Fruit fly (Drosophila melanogaster) whole organism, prepupa: ENCODE results near the gene y.

Experiments used
- CG10631 ChIP-seq: fragments of 200-800 bp; sonication (Bioruptor generic); optimal IDR thresholded peaks from 2 replicates; lab custom pipeline; 2016; ENCODE audit warnings: missing biosample characterization, missing genetic modification characterization
- CG10669 ChIP-seq: fragments of 200-800 bp; sonication (Bioruptor generic); optimal IDR thresholded peaks from 3 replicates; lab custom pipeline; 2018; ENCODE audit warnings: missing biosample characterization, mild to moderate bottlenecking, missing genetic modification characterization, moderate library complexity
- CG11294 ChIP-seq: fragments of 200-800 bp; sonication (Bioruptor generic); IDR thresholded peaks from 2 replicates; pipeline ENCODE4 v1.3.6; 2022; ENCODE audit warnings: missing biosample characterization, missing genetic modification characterization
- CG11902 ChIP-seq: fragments of 200-800 bp; sonication (Bioruptor generic); optimal IDR thresholded peaks from 3 replicates; lab custom pipeline; 2016; ENCODE audit warnings: missing biosample characterization, missing genetic modification characterization
- CG15336 ChIP-seq: fragments of 200-800 bp; sonication (Bioruptor generic); IDR thresholded peaks from 2 replicates; pipeline ENCODE4 v1.3.6; 2022; ENCODE audit warnings: missing biosample characterization, missing genetic modification characterization
- CG16779 ChIP-seq: fragments of 200-800 bp; sonication (Bioruptor generic); optimal IDR thresholded peaks from 3 replicates; lab custom pipeline; 2017; ENCODE audit warnings: missing biosample characterization, mild to moderate bottlenecking, missing genetic modification characterization
- CG31627 ChIP-seq: fragments of 200-800 bp; sonication (Bioruptor generic); optimal IDR thresholded peaks from 3 replicates; lab custom pipeline; 2016; ENCODE audit warnings: missing biosample characterization, missing genetic modification characterization
- CG34406 ChIP-seq: fragments of 200-800 bp; sonication (Bioruptor generic); optimal IDR thresholded peaks from 3 replicates; lab custom pipeline; 2016; ENCODE audit warnings: missing biosample characterization, missing genetic modification characterization
- CG3919 ChIP-seq: fragments of 200-800 bp; sonication (Bioruptor generic); optimal IDR thresholded peaks from 3 replicates; lab custom pipeline; 2016; ENCODE audit warnings: missing biosample characterization, missing genetic modification characterization
- CG6163 ChIP-seq: fragments of 200-800 bp; sonication (Bioruptor generic); IDR thresholded peaks from 3 replicates; pipeline ENCODE4 v1.3.6; 2022; ENCODE audit warnings: missing biosample characterization, missing genetic modification characterization
- CG6276 ChIP-seq: fragments of 200-800 bp; sonication (Bioruptor generic); optimal IDR thresholded peaks from 2 replicates; lab custom pipeline; 2017; ENCODE audit warnings: missing biosample characterization, mild to moderate bottlenecking, missing genetic modification characterization
- CG6792 ChIP-seq: fragments of 200-800 bp; sonication (Bioruptor generic); optimal IDR thresholded peaks from 3 replicates; lab custom pipeline; 2016; ENCODE audit warnings: missing biosample characterization, missing genetic modification characterization
- CG6808 ChIP-seq: fragments of 200-800 bp; sonication (Bioruptor generic); optimal IDR thresholded peaks from 3 replicates; lab custom pipeline; 2017; ENCODE audit warnings: missing biosample characterization, missing genetic modification characterization, mild to moderate bottlenecking, moderate library complexity, missing genetic modification reagents
- CG6854 ChIP-seq: fragments of 200-800 bp; sonication (Bioruptor generic); optimal IDR thresholded peaks from 2 replicates; lab custom pipeline; 2017; ENCODE audit warnings: missing biosample characterization, mild to moderate bottlenecking, missing genetic modification characterization
- CG7368 ChIP-seq: fragments of 200-800 bp; sonication (Bioruptor generic); optimal IDR thresholded peaks from 3 replicates; lab custom pipeline; 2016; ENCODE audit warnings: missing biosample characterization, missing genetic modification characterization
- CG8119 ChIP-seq: fragments of 200-800 bp; sonication (Bioruptor generic); IDR thresholded peaks from 3 replicates; pipeline ENCODE4 v1.3.6; 2022; ENCODE audit warnings: missing biosample characterization, missing genetic modification characterization
- CG8319 ChIP-seq: fragments of 200-800 bp; sonication (Bioruptor generic); optimal IDR thresholded peaks from 3 replicates; lab custom pipeline; 2016; ENCODE audit warnings: missing biosample characterization, missing genetic modification characterization
- CG8632 ChIP-seq: fragments of 200-800 bp; sonication (Bioruptor generic); optimal IDR thresholded peaks from 3 replicates; lab custom pipeline; 2016; ENCODE audit warnings: missing biosample characterization, missing genetic modification characterization
- CG9139 ChIP-seq: fragments of 200-800 bp; sonication (Bioruptor generic); optimal IDR thresholded peaks from 3 replicates; lab custom pipeline; 2017; ENCODE audit warnings: missing biosample characterization, mild to moderate bottlenecking, missing genetic modification characterization
- Eip75B ChIP-seq: fragments of 200-800 bp; sonication (Bioruptor generic); optimal IDR thresholded peaks from 3 replicates; lab custom pipeline; 2016; ENCODE audit warnings: missing biosample characterization, missing genetic modification characterization
- Eip78C ChIP-seq: fragments of 200-800 bp; sonication (Bioruptor generic); peaks from one replicate; lab custom pipeline; 2016; ENCODE audit warnings: missing biosample characterization, missing genetic modification characterization
- Eip93F ChIP-seq: fragments of 200-800 bp; sonication (Bioruptor generic); optimal IDR thresholded peaks from 2 replicates; lab custom pipeline; 2016; ENCODE audit warnings: missing biosample characterization, mild to moderate bottlenecking, missing genetic modification characterization
- Ets21C ChIP-seq: fragments of 200-800 bp; sonication (Bioruptor generic); optimal IDR thresholded peaks from 3 replicates; lab custom pipeline; 2016; ENCODE audit warnings: missing biosample characterization, missing genetic modification characterization
- Hr38 ChIP-seq: sonication (Bioruptor generic); optimal IDR thresholded peaks from 2 replicates; lab custom pipeline; 2016; ENCODE audit warnings: missing biosample characterization, missing genetic modification characterization
- Hr4 ChIP-seq: fragments of 200-800 bp; sonication (Bioruptor generic); optimal IDR thresholded peaks from 3 replicates; lab custom pipeline; 2016; ENCODE audit warnings: missing biosample characterization, missing genetic modification characterization
- Lpt ChIP-seq: fragments of 200-800 bp; sonication (Bioruptor generic); optimal IDR thresholded peaks from 3 replicates; lab custom pipeline; 2016; ENCODE audit warnings: missing biosample characterization, missing genetic modification characterization
- OdsH ChIP-seq: fragments of 200-800 bp; sonication (Bioruptor generic); optimal IDR thresholded peaks from 3 replicates; lab custom pipeline; 2016; ENCODE audit warnings: missing biosample characterization, missing genetic modification characterization
- Sox102F ChIP-seq: fragments of 200-800 bp; sonication (Bioruptor generic); optimal IDR thresholded peaks from 2 replicates; lab custom pipeline; 2016; ENCODE audit warnings: missing biosample characterization, mild to moderate bottlenecking, missing genetic modification characterization
- Sox14 ChIP-seq: fragments of 200-800 bp; sonication (Bioruptor generic); optimal IDR thresholded peaks from 3 replicates; lab custom pipeline; 2016; ENCODE audit warnings: missing biosample characterization, missing genetic modification characterization
- Sox15 ChIP-seq: fragments of 200-800 bp; sonication (Bioruptor generic); optimal IDR thresholded peaks from 3 replicates; lab custom pipeline; 2016; ENCODE audit warnings: missing biosample characterization, missing genetic modification characterization
- achi ChIP-seq: fragments of 200-800 bp; sonication (Bioruptor generic); optimal IDR thresholded peaks from 3 replicates; lab custom pipeline; 2016; ENCODE audit warnings: missing biosample characterization, missing genetic modification characterization
- acj6 ChIP-seq: fragments of 200-800 bp; sonication (Bioruptor generic); optimal IDR thresholded peaks from 3 replicates; lab custom pipeline; 2016; ENCODE audit warnings: missing biosample characterization, missing genetic modification characterization
- cyc ChIP-seq: fragments of 200-800 bp; sonication (Bioruptor generic); optimal IDR thresholded peaks from 3 replicates; lab custom pipeline; 2016; ENCODE audit warnings: missing biosample characterization, missing genetic modification characterization
- dac ChIP-seq: fragments of 200-800 bp; sonication (Bioruptor generic); optimal IDR thresholded peaks from 2 replicates; lab custom pipeline; 2017; ENCODE audit warnings: missing biosample characterization, mild to moderate bottlenecking, missing genetic modification characterization
- dsx ChIP-seq: fragments of 200-800 bp; optimal IDR thresholded peaks from 3 replicates; lab custom pipeline; 2019; ENCODE audit warnings: missing biosample characterization, mild to moderate bottlenecking, missing genetic modification characterization, moderate library complexity; ENCODE audit not compliant: poor library complexity, severe bottlenecking
- eg ChIP-seq: fragments of 200-800 bp; sonication (Bioruptor generic); IDR thresholded peaks from 3 replicates; pipeline ENCODE4 v1.3.6; 2022; ENCODE audit warnings: missing biosample characterization, missing genetic modification characterization
- esn ChIP-seq: fragments of 200-800 bp; sonication (Bioruptor generic); optimal IDR thresholded peaks from 2 replicates; lab custom pipeline; 2016; ENCODE audit warnings: missing biosample characterization, mild to moderate bottlenecking, missing genetic modification characterization, moderate library complexity
- fd59A ChIP-seq: fragments of 200-800 bp; sonication (Bioruptor generic); optimal IDR thresholded peaks from 2 replicates; lab custom pipeline; 2017; ENCODE audit warnings: missing biosample characterization, mild to moderate bottlenecking, missing genetic modification characterization, missing genetic modification reagents
- fd85E ChIP-seq: fragments of 200-800 bp; sonication (Bioruptor generic); optimal IDR thresholded peaks from 3 replicates; lab custom pipeline; 2016; ENCODE audit warnings: missing biosample characterization, missing genetic modification characterization
- fkh ChIP-seq: fragments of 200-800 bp; sonication (Bioruptor generic); optimal IDR thresholded peaks from 3 replicates; lab custom pipeline; 2017; ENCODE audit warnings: missing biosample characterization, mild to moderate bottlenecking, missing genetic modification characterization, moderate library complexity
- lz ChIP-seq: fragments of 200-800 bp; sonication (Bioruptor generic); optimal IDR thresholded peaks from 3 replicates; lab custom pipeline; 2016; ENCODE audit warnings: missing biosample characterization, missing genetic modification characterization
- net ChIP-seq: fragments of 200-800 bp; sonication (Bioruptor generic); optimal IDR thresholded peaks from 3 replicates; lab custom pipeline; 2016; ENCODE audit warnings: missing biosample characterization, missing genetic modification characterization
- salr ChIP-seq, 2 experiments: fragments of 200-800 bp; sonication (Bioruptor generic); optimal IDR thresholded peaks; 3 replicates each; lab custom pipeline; 2016 to 2018; ENCODE audit warnings: missing biosample characterization in 2 of 2, missing genetic modification characterization in 2 of 2, mild to moderate bottlenecking in 1 of 2
- spab ChIP-seq: fragments of 200-800 bp; sonication (Bioruptor generic); optimal IDR thresholded peaks from 2 replicates; lab custom pipeline; 2017; ENCODE audit warnings: missing biosample characterization, mild to moderate bottlenecking, missing genetic modification characterization, missing genetic modification reagents
- ss ChIP-seq, 2 experiments: fragments of 200-800 bp; sonication (Bioruptor generic); optimal IDR thresholded peaks; 2 replicates in 1 of 2; 3 replicates in 1 of 2; lab custom pipeline; 2017 to 2018; ENCODE audit warnings: mild to moderate bottlenecking in 2 of 2, missing biosample characterization in 2 of 2, missing genetic modification characterization in 2 of 2, moderate library complexity in 1 of 2
- svp ChIP-seq: fragments of 200-800 bp; sonication (Bioruptor generic); peaks from one replicate; lab custom pipeline; 2016; ENCODE audit warnings: missing biosample characterization, missing genetic modification characterization
- topi ChIP-seq: fragments of 200-800 bp; sonication (Bioruptor generic); optimal IDR thresholded peaks from 3 replicates; lab custom pipeline; 2016; ENCODE audit warnings: missing biosample characterization, missing genetic modification characterization
- vri ChIP-seq: fragments of 200-800 bp; sonication (Bioruptor generic); optimal IDR thresholded peaks from 3 replicates; lab custom pipeline; 2016; ENCODE audit warnings: missing biosample characterization, mild to moderate bottlenecking, missing genetic modification characterization

Gene y

dm6 chrX:378341-378740 is 22.0 kb downstream of the y start (continued):
- TF ChIP-seq acj6 (GFP tag; lab: Kevin White, UChicago) (no peak), CG6163 (GFP tag; lab: Robert Waterston, UW) (no peak), CG10631 (GFP tag; lab: Kevin White, UChicago) (peak; percentile 50), Lpt (no peak), CG10669 (GFP tag; lab: Kevin White, UChicago) (peak; percentile 25), CG9139 (GFP tag; lab: Kevin White, UChicago) (no peak), CG15336 (GFP tag; lab: Robert Waterston, UW) (peak; percentile 8; the same call in 1 of the 2 replicates), fkh (GFP tag; lab: Kevin White, UChicago) (no peak), CG31627 (GFP tag; lab: Kevin White, UChicago) (no peak), Sox15 (GFP tag; lab: Kevin White, UChicago) (no peak), OdsH (GFP tag; lab: Kevin White, UChicago) (peak; percentile 4), eg (GFP tag; lab: Robert Waterston, UW) (no peak), Ets21C (GFP tag; lab: Kevin White, UChicago) (no peak), Sox14 (GFP tag; lab: Kevin White, UChicago) (no peak), Sox102F (GFP tag; lab: Kevin White, UChicago) (no peak), CG6792 (GFP tag; lab: Kevin White, UChicago) (no peak), CG34406 (GFP tag; lab: Kevin White, UChicago) (no peak), CG8319 (no peak), fd85E (no peak), CG6854 (GFP tag; lab: Kevin White, UChicago) (no peak), spab (no peak), dac (GFP tag; lab: Kevin White, UChicago) (no peak), Eip78C (GFP tag; lab: Kevin White, UChicago) (peak; percentile 85), Hr38 (GFP tag; lab: Kevin White, UChicago) (no peak), net (no peak)

dm6 chrX:379527-379926 is 23.2 kb downstream of the y start:
- TF ChIP-seq CG9139 (GFP tag; lab: Kevin White, UChicago) (no peak), cyc (GFP tag; lab: Kevin White, UChicago) (peak; percentile 18), Eip75B (GFP tag; lab: Kevin White, UChicago) (peak; percentile 51), CG31627 (GFP tag; lab: Kevin White, UChicago) (peak; percentile 7), CG16779 (tag; lab: Kevin White, UChicago) (no peak), net (no peak), Eip78C (GFP tag; lab: Kevin White, UChicago) (peak; percentile 87), CG6276 (GFP tag; lab: Kevin White, UChicago) (no peak), achi (GFP tag; lab: Kevin White, UChicago) (peak; percentile 34), CG34406 (GFP tag; lab: Kevin White, UChicago) (peak; percentile 14), CG10631 (GFP tag; lab: Kevin White, UChicago) (peak; percentile 58), CG10669 (GFP tag; lab: Kevin White, UChicago) (peak; percentile 64), CG8319 (no peak), svp (GFP tag; lab: Kevin White, UChicago) (peak; percentile 67), Ets21C (GFP tag; lab: Kevin White, UChicago) (no peak), eg (GFP tag; lab: Robert Waterston, UW) (no peak), CG6854 (GFP tag; lab: Kevin White, UChicago) (no peak), CG6808 (peak; percentile 56), dac (GFP tag; lab: Kevin White, UChicago) (no peak), Sox14 (GFP tag; lab: Kevin White, UChicago) (peak; percentile 11), Eip93F (no peak), dsx (GFP tag; lab: Kevin White, UChicago) (peak; percentile 65), lz (peak; percentile 21), CG8632 (GFP tag; lab: Kevin White, UChicago) (no peak), CG3919 (GFP tag; lab: Kevin White, UChicago) (peak; percentile 36), ss (GFP tag; optimal IDR thresholded peaks at IDR 0.05; lab: Kevin White, UChicago) (peak; percentile 58 to 63), Hr38 (GFP tag; lab: Kevin White, UChicago) (no peak), CG7368 (GFP tag; lab: Kevin White, UChicago) (no peak), esn (GFP tag; lab: Kevin White, UChicago) (peak; percentile 35), Lpt (no peak), Sox102F (GFP tag; lab: Kevin White, UChicago) (no peak), Hr4 (GFP tag; lab: Kevin White, UChicago) (no peak), fd85E (no peak), CG11294 (GFP tag; lab: Robert Waterston, UW) (no peak), spab (peak; percentile 43), vri (GFP tag; lab: Kevin White, UChicago) (no peak), topi (GFP tag; lab: Kevin White, UChicago) (peak; percentile 36), salr (GFP tag; optimal IDR thresholded peaks at IDR 0.05; lab: Kevin White, UChicago) (no peak), fd59A (GFP tag; lab: Kevin White, UChicago) (peak; percentile 55), CG8119 (no peak), CG11902 (GFP tag; lab: Kevin White, UChicago) (no peak)
